Fruit fly (Drosophila melanogaster): Measurements from ENCODE around the gene CG4558.

CG4558 gene

DNA sequence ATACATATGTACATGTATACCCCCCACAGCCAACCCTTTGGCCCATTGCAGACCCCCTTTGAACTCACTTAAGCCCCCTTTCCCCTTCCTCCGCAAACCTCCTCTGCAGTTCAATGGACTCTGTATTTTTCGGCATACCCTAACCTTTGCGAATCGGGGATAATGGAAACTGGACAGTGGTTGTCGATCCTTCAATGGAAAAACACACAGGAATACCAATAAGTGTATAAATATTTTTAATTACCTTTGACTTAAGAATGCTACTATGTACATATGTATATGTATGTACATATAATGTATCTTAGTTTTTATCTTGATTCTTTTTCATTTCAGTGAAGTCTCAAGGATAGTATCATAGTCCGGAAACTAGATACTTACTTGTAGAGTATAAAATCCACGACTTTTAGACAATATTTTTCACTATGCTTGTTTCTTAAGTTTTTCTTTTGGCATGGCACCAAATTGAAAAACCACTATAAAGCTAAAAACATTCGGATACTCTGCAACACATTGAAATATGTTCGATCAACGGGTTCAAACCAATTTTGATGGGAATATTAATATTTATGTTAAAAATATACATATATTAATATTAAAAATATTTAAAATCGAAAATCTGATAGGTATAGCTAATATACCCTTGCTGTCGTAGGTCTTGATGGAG, 6.9 kb downstream of the CG4558 start (continued):
- TF ChIP-seq CG30431 (GFP tag; optimal IDR thresholded peaks at IDR 0.05) (peak; percentile 46), prd (optimal IDR thresholded peaks at IDR 0.05) (no peak), prd (GFP tag; IDR thresholded peaks at IDR 0.05) (peak; percentile 73), CG10654 (GFP tag; optimal IDR thresholded peaks at IDR 0.05) (peak; percentile 37), CG2889 (GFP tag; IDR thresholded peaks at IDR 0.05) (peak; percentile 67; the same call in 2 of the 3 replicates), CG8944 (GFP tag; optimal IDR thresholded peaks at IDR 0.05) (no peak), Lpt (GFP tag; optimal IDR thresholded peaks at IDR 0.05) (no peak), Sin3A (optimal IDR thresholded peaks at IDR 0.05) (no peak), stc (GFP tag; IDR thresholded peaks at IDR 0.05) (peak; percentile 78), grn (GFP tag; optimal IDR thresholded peaks at IDR 0.05) (no peak), CG9215 (GFP tag; IDR thresholded peaks at IDR 0.05) (peak; percentile 47; the same call in 1 of the 2 replicates), Dip2 (GFP tag; IDR thresholded peaks at IDR 0.05) (no peak), CG34224 (GFP tag; IDR thresholded peaks at IDR 0.05; ENCODE audit: partially characterized antibody) (no peak), nmo (GFP tag; optimal IDR thresholded peaks at IDR 0.05) (peak; percentile 80), HmgZ (tag; optimal IDR thresholded peaks at IDR 0.05) (peak; percentile 45), CG6813 (GFP tag; optimal IDR thresholded peaks at IDR 0.05) (peak; percentile 76), CG2875 (GFP tag; optimal IDR thresholded peaks at IDR 0.05) (peak; percentile 32), NC2β (GFP tag; optimal IDR thresholded peaks at IDR 0.05) (no peak), CG17186 (GFP tag; optimal IDR thresholded peaks at IDR 0.05) (no peak), esg (GFP tag; conservative IDR thresholded peaks at IDR 0.05) (peak; percentile 70), run (tag; optimal IDR thresholded peaks at IDR 0.05) (peak; percentile 50), shn (GFP tag; optimal IDR thresholded peaks at IDR 0.05) (no peak), Hr3 (GFP tag; optimal IDR thresholded peaks at IDR 0.05) (peak; percentile 51), da (GFP tag; optimal IDR thresholded peaks at IDR 0.05) (no peak), nom (GFP tag; optimal IDR thresholded peaks at IDR 0.05) (no peak), CG32767 (GFP tag; IDR thresholded peaks at IDR 0.05) (peak; percentile 50), CG18011 (GFP tag; optimal IDR thresholded peaks at IDR 0.05) (no peak), ssp (GFP tag; IDR thresholded peaks at IDR 0.05) (peak; percentile 60; the same call in 1 of the 2 replicates), Optix (GFP tag; IDR thresholded peaks at IDR 0.05) (no peak), CG7372 (GFP tag; IDR thresholded peaks at IDR 0.05) (peak; percentile 70), PHDP (tag; optimal IDR thresholded peaks at IDR 0.05) (peak; percentile 72), CG1832 (GFP tag; optimal IDR thresholded peaks at IDR 0.05) (no peak), HmgD (GFP tag; optimal IDR thresholded peaks at IDR 0.05) (no peak), CG9437 (GFP tag; optimal IDR thresholded peaks at IDR 0.05) (peak; percentile 64), CG1602 (GFP tag; optimal IDR thresholded peaks at IDR 0.05) (peak; percentile 43), B-H1 (GFP tag; IDR thresholded peaks at IDR 0.05) (peak; percentile 62), CG11696 (GFP tag; IDR thresholded peaks at IDR 0.05) (0 out of 2 replicates have a peak, but pooled peaks have one; percentile 44), crc (GFP tag; optimal IDR thresholded peaks at IDR 0.05) (no peak), gce (GFP tag; IDR thresholded peaks at IDR 0.05) (0 out of 3 replicates have a peak, but pooled peaks have one; percentile 54), CG12219 (GFP tag; optimal IDR thresholded peaks at IDR 0.05) (peak; percentile 47), CG8388 (GFP tag; optimal IDR thresholded peaks at IDR 0.05) (peak; percentile 63), CG17802 (tag; optimal IDR thresholded peaks at IDR 0.05) (no peak), dmrt11E (tag; optimal IDR thresholded peaks at IDR 0.05) (peak; percentile 34), CG13123 (GFP tag; optimal IDR thresholded peaks at IDR 0.05) (no peak), chif (GFP tag; optimal IDR thresholded peaks at IDR 0.05) (no peak), Drgx (GFP tag; IDR thresholded peaks at IDR 0.05) (peak; percentile 70), pum (GFP tag; optimal IDR thresholded peaks at IDR 0.05) (peak; percentile 16), MESR4 (GFP tag; optimal IDR thresholded peaks at IDR 0.05) (no peak), CG2202 (tag; optimal IDR thresholded peaks at IDR 0.05) (no peak), ranshi (GFP tag; IDR thresholded peaks at IDR 0.05) (peak; percentile 71), cwo (GFP tag; optimal IDR thresholded peaks at IDR 0.05) (peak; percentile 41)

All from whole organism, embryonic.